Worm (Caenorhabditis elegans) whole organism, L4 larva: Measurements from ENCODE around the gene zfp-1.

Experiments used
- D1046.2 ChIP-seq: fragments of 200-800 bp; sonication (Bioruptor generic); IDR thresholded peaks from 2 replicates; pipeline ENCODE4 v1.3.6; 2022; ENCODE audit warnings: missing genetic modification characterization, missing compliant biosample characterization
- F10B5.3 ChIP-seq: sonication (generic microtip); optimal IDR thresholded peaks from 2 replicates; lab custom pipeline; 2016; ENCODE audit warnings: mild to moderate bottlenecking, missing genetic modification characterization, missing compliant biosample characterization
- F44E2.7 ChIP-seq: fragments of 200-800 bp; sonication (Bioruptor generic); IDR thresholded peaks from 2 replicates; pipeline ENCODE4 v2.1.2; 2022; ENCODE audit warnings: missing genetic modification characterization, missing compliant biosample characterization
- aha-1 ChIP-seq: fragments of 150-350 bp; peaks from one replicate; lab custom pipeline; 2014; ENCODE audit warnings: missing biosample characterization, missing genetic modification characterization
- aly-2 ChIP-seq: sonication (generic microtip); optimal IDR thresholded peaks from 2 replicates; lab custom pipeline; 2018; ENCODE audit warnings: missing biosample characterization, missing genetic modification characterization
- attf-4 ChIP-seq: sonication (generic microtip); optimal IDR thresholded peaks from 3 replicates; lab custom pipeline; 2017; ENCODE audit warnings: missing biosample characterization, missing genetic modification characterization
- ceh-32 ChIP-seq: sonication (generic microtip); optimal IDR thresholded peaks from 2 replicates; lab custom pipeline; 2016; ENCODE audit warnings: mild to moderate bottlenecking, missing genetic modification characterization, missing compliant biosample characterization; ENCODE audit not compliant: poor library complexity
- ceh-44 ChIP-seq: fragments of 200-800 bp; sonication (Bioruptor generic); IDR thresholded peaks from 2 replicates; pipeline ENCODE4 v1.3.6; 2022; ENCODE audit warnings: missing genetic modification reagents, missing genetic modification characterization, missing compliant biosample characterization
- ceh-62 ChIP-seq: sonication (generic microtip); optimal IDR thresholded peaks from 2 replicates; lab custom pipeline; 2017; ENCODE audit warnings: missing biosample characterization, missing genetic modification characterization
- ces-1 ChIP-seq: fragments of 150-350 bp; sonication (generic microtip); optimal IDR thresholded peaks from 4 replicates; lab custom pipeline; 2014; ENCODE audit warnings: missing biosample characterization, missing genetic modification reagents, missing genetic modification characterization
- ctbp-1 ChIP-seq: fragments of 200-800 bp; sonication (Bioruptor generic); IDR thresholded peaks from 2 replicates; pipeline ENCODE4 v1.3.6; 2022; ENCODE audit warnings: missing genetic modification reagents, missing genetic modification characterization, missing compliant biosample characterization
- daf-12 ChIP-seq: fragments of 150-350 bp; optimal IDR thresholded peaks from 2 replicates; lab custom pipeline; 2014; ENCODE audit warnings: missing biosample characterization, missing genetic modification reagents, missing genetic modification characterization
- daf-16 ChIP-seq, 3 experiments: sonication (generic microtip); optimal IDR thresholded peaks; 2 replicates each; lab custom pipeline; 2016 to 2017; ENCODE audit warnings: missing genetic modification characterization in 3 of 3, missing genetic modification reagents in 3 of 3, mild to moderate bottlenecking in 2 of 3, missing compliant biosample characterization in 2 of 3, missing biosample characterization in 1 of 3, moderate library complexity in 1 of 3
- dmd-8 ChIP-seq: fragments of 200-800 bp; sonication (Bioruptor generic); IDR thresholded peaks from 2 replicates; pipeline ENCODE4 v1.3.6; 2022; ENCODE audit warnings: missing genetic modification characterization, missing compliant biosample characterization
- dmd-9 ChIP-seq: fragments of 200-800 bp; sonication (Bioruptor generic); IDR thresholded peaks from 2 replicates; pipeline ENCODE4 v1.3.6; 2022; ENCODE audit warnings: missing genetic modification reagents, missing genetic modification characterization, missing compliant biosample characterization
- dpl-1 ChIP-seq: fragments of 150-350 bp; optimal IDR thresholded peaks from 2 replicates; lab custom pipeline; 2014; ENCODE audit warnings: missing biosample characterization, missing genetic modification reagents, missing genetic modification characterization
- fkh-10 ChIP-seq: fragments of 150-350 bp; optimal IDR thresholded peaks from 2 replicates; lab custom pipeline; 2014; ENCODE audit warnings: missing biosample characterization, missing genetic modification reagents, missing genetic modification characterization
- hlh-11 ChIP-seq: fragments of 200-800 bp; sonication (Bioruptor generic); optimal IDR thresholded peaks from 2 replicates; lab custom pipeline; 2018; ENCODE audit warnings: mild to moderate bottlenecking, missing genetic modification characterization, missing compliant biosample characterization
- hlh-30 ChIP-seq: sonication (generic microtip); optimal IDR thresholded peaks from 2 replicates; lab custom pipeline; 2017; ENCODE audit warnings: antibody characterized with exemption, mild to moderate bottlenecking, missing genetic modification characterization, missing compliant biosample characterization; ENCODE audit not compliant: insufficient read depth
- jun-1 ChIP-seq: fragments of 150-350 bp; optimal IDR thresholded peaks from 2 replicates; lab custom pipeline; 2014; ENCODE audit warnings: missing biosample characterization, missing genetic modification reagents, missing genetic modification characterization
- lim-7 ChIP-seq: fragments of 200-800 bp; sonication (Bioruptor generic); IDR thresholded peaks from 2 replicates; pipeline ENCODE4 v1.3.6; 2022; ENCODE audit warnings: missing genetic modification characterization, missing compliant biosample characterization
- lin-13 ChIP-seq: fragments of 150-350 bp; optimal IDR thresholded peaks from 2 replicates; lab custom pipeline; 2014; ENCODE audit warnings: missing biosample characterization, missing genetic modification reagents, missing genetic modification characterization
- lin-38 ChIP-seq: fragments of 200-800 bp; sonication (Bioruptor generic); IDR thresholded peaks from 2 replicates; pipeline ENCODE4 v1.3.6; 2022; ENCODE audit warnings: missing genetic modification reagents, missing genetic modification characterization, missing compliant biosample characterization
- lin-39 ChIP-seq: fragments of 150-350 bp; optimal IDR thresholded peaks from 2 replicates; lab custom pipeline; 2014; ENCODE audit warnings: missing biosample characterization, missing genetic modification reagents, missing genetic modification characterization
- lsy-2 ChIP-seq, 2 experiments: fragments of 150-350 bp in 1 of 2; sonication (generic microtip) in 1 of 2; optimal IDR thresholded peaks; 2 replicates each; lab custom pipeline; 2014 to 2017; ENCODE audit warnings: missing biosample characterization in 2 of 2, missing genetic modification characterization in 2 of 2
- madf-5 ChIP-seq, 2 experiments: fragments of 200-800 bp; sonication (Bioruptor generic); IDR thresholded peaks; 2 replicates each; pipeline ENCODE4 v1.3.6; 2022; ENCODE audit warnings: missing compliant biosample characterization in 2 of 2, missing genetic modification characterization in 2 of 2
- mes-2 ChIP-seq: sonication (generic microtip); optimal IDR thresholded peaks from 2 replicates; lab custom pipeline; 2016; ENCODE audit warnings: missing genotype, mild to moderate bottlenecking, missing genetic modification characterization, missing compliant biosample characterization; ENCODE audit not compliant: poor library complexity, severe bottlenecking
- nhr-102 ChIP-seq: sonication (generic microtip); optimal IDR thresholded peaks from 2 replicates; lab custom pipeline; 2016; ENCODE audit warnings: mild to moderate bottlenecking, missing genetic modification characterization, moderate library complexity, missing compliant biosample characterization
- nhr-111 ChIP-seq: fragments of 200-800 bp; sonication (Bioruptor generic); optimal IDR thresholded peaks from 2 replicates; lab custom pipeline; 2018; ENCODE audit warnings: mild to moderate bottlenecking, missing genetic modification characterization, missing compliant biosample characterization
- nhr-237 ChIP-seq: sonication (generic microtip); optimal IDR thresholded peaks from 2 replicates; lab custom pipeline; 2017; ENCODE audit warnings: missing biosample characterization, missing genetic modification characterization
- nhr-28 ChIP-seq: fragments of 150-350 bp; optimal IDR thresholded peaks from 2 replicates; lab custom pipeline; 2014; ENCODE audit warnings: missing biosample characterization, missing genetic modification characterization
- php-3 ChIP-seq: fragments of 200-800 bp; sonication (Bioruptor generic); IDR thresholded peaks from 2 replicates; pipeline ENCODE4 v1.3.6; 2022; ENCODE audit warnings: missing genetic modification reagents, missing genetic modification characterization, missing compliant biosample characterization
- spr-1 ChIP-seq: sonication (generic microtip); optimal IDR thresholded peaks from 2 replicates; lab custom pipeline; 2016; ENCODE audit warnings: mild to moderate bottlenecking, missing genetic modification characterization, missing compliant biosample characterization
- tag-97 ChIP-seq: fragments of 200-800 bp; sonication (Bioruptor generic); IDR thresholded peaks from 2 replicates; pipeline ENCODE4 v1.3.6; 2022; ENCODE audit warnings: missing genetic modification characterization, missing compliant biosample characterization
- unc-62 ChIP-seq, 3 experiments: fragments of 150-350 bp in 1 of 3; sonication (generic microtip); optimal IDR thresholded peaks in 2 of 3; peaks in 1 of 3; 1 replicate in 1 of 3; 2 replicates in 2 of 3; lab custom pipeline; 2014 to 2017; ENCODE audit warnings: missing biosample characterization in 3 of 3, missing genetic modification characterization in 3 of 3, missing genetic modification reagents in 3 of 3, missing genotype in 1 of 3
- vab-7 ChIP-seq: fragments of 200-800 bp; sonication (Bioruptor generic); IDR thresholded peaks from 2 replicates; pipeline ENCODE4 v1.3.6; 2022; ENCODE audit warnings: missing genetic modification reagents, missing genetic modification characterization, missing compliant biosample characterization
- zfp-2 ChIP-seq: sonication (generic microtip); optimal IDR thresholded peaks from 2 replicates; lab custom pipeline; 2016; ENCODE audit warnings: mild to moderate bottlenecking, missing genetic modification characterization, missing compliant biosample characterization

The zfp-1 gene

ce11 chrIII:8805815-8806214 lies 14.5 kb downstream of the zfp-1 start:
- TF ChIP-seq madf-5 (GFP tag; IDR thresholded peaks at IDR 0.05; lab: Robert Waterston, UW) (0 out of 4 replicates have a peak, but pooled peaks of 1 of the 2 experiments have one; percentile 20), F44E2.7 (no peak), lin-13 (no peak), vab-7 (GFP tag; lab: Robert Waterston, UW) (no peak), aly-2 (tag; lab: Kevin White, UChicago) (peak; percentile 33), mes-2 (no peak), lim-7 (0 out of 2 replicates have a peak, but pooled peaks have one; percentile 47), nhr-28 (tag; lab: Kevin White, UChicago) (no peak), ceh-32 (tag; lab: Kevin White, UChicago) (no peak), nhr-237 (tag; lab: Kevin White, UChicago) (no peak), aha-1 (tag; lab: Kevin White, UChicago) (peak; percentile 54)

- TF ChIP-seq fkh-10 (GFP tag; lab: Kevin White, UChicago) (no peak), tag-97 (no peak), nhr-102 (tag; lab: Kevin White, UChicago) (no peak), aha-1 (tag; lab: Kevin White, UChicago) (no peak)
These were observed 15.9 kb downstream of the zfp-1 start, which contains the start of gene F54F2.7 for ce11 chrIII:8807246-8807645. TSS of gene F54F2.7 (minus strand) at chrIII:8807346.

- TF ChIP-seq dpl-1 (GFP tag; lab: Kevin White, UChicago) (peak; percentile 92), nhr-28 (tag; lab: Kevin White, UChicago) (peak; percentile 49), F10B5.3 (no peak), mes-2 (peak; percentile 48), nhr-111 (no peak), unc-62 (GFP tag; optimal IDR thresholded peaks at IDR 0.05 in 1 of 2; lab: Kevin White, UChicago) (peak in 1 of 2 experiments; percentile 39), unc-62 (tag; optimal IDR thresholded peaks at IDR 0.05; lab: Kevin White, UChicago) (no peak), ceh-44 (GFP tag; lab: Robert Waterston, UW) (no peak), spr-1 (tag; lab: Kevin White, UChicago) (no peak), daf-12 (tag; lab: Kevin White, UChicago) (no peak), ceh-62 (tag; lab: Kevin White, UChicago) (no peak), lsy-2 (tag; optimal IDR thresholded peaks at IDR 0.05; lab: Kevin White, UChicago) (peak in 1 of 2 experiments; percentile 55), hlh-11 (peak; percentile 8), jun-1 (tag; lab: Kevin White, UChicago) (no peak), lin-39 (tag; lab: Kevin White, UChicago) (no peak), dmd-9 (GFP tag; lab: Robert Waterston, UW) (no peak), hlh-30 (tag; lab: Kevin White, UChicago) (peak; percentile 47), tag-97 (no peak), lin-38 (GFP tag; lab: Robert Waterston, UW) (peak; percentile 87), D1046.2 (no peak), daf-16 (GFP tag; optimal IDR thresholded peaks at IDR 0.05; lab: Kevin White, UChicago) (no peak), daf-16 (tag; optimal IDR thresholded peaks at IDR 0.05; lab: Kevin White, UChicago) (peak; percentile 13), lim-7 (no peak), dmd-8 (no peak), attf-4 (no peak)
These were observed 18.1 kb downstream of the zfp-1 start, which contains the start of gene prx-19 for ce11 chrIII:8809245-8809971. TSS of gene prx-19 (minus strand) at chrIII:8809295.

ce11 chrIII:8811111-8811510 lies 19.8 kb downstream of the zfp-1 start:
- peak; percentile 90 for TF ChIP-seq ces-1 (GFP tag; lab: Kevin White, UChicago)
- TF ChIP-seq unc-62 (GFP tag; optimal IDR thresholded peaks at IDR 0.05 in 1 of 2; lab: Kevin White, UChicago), result peak in 1 of 2 experiments; percentile 68
- TF ChIP-seq unc-62 (tag; optimal IDR thresholded peaks at IDR 0.05; lab: Kevin White, UChicago), result no peak
- no peak for TF ChIP-seq zfp-2 (tag; lab: Kevin White, UChicago)
- peak in 1 of 2 experiments; percentile 6 for TF ChIP-seq lsy-2 (tag; optimal IDR thresholded peaks at IDR 0.05; lab: Kevin White, UChicago)
- TF ChIP-seq fkh-10 (GFP tag; lab: Kevin White, UChicago), result peak; percentile 81
- TF ChIP-seq ctbp-1 (GFP tag; lab: Robert Waterston, UW), result 0 out of 2 replicates have a peak, but pooled peaks have one; percentile 23
- TF ChIP-seq php-3 (GFP tag; lab: Robert Waterston, UW), result no peak
